Fruit fly (Drosophila melanogaster) whole organism, embryonic: ENCODE data around the gene et.

Experiments used
- Asciz ChIP-seq: fragments of 200-800 bp; sonication (Bioruptor generic); optimal IDR thresholded peaks from 2 replicates; lab custom pipeline; 2017; ENCODE audit warnings: missing biosample characterization, mild to moderate bottlenecking, missing genetic modification characterization, missing genetic modification reagents
- Atf6 ChIP-seq: fragments of 200-800 bp; sonication (Bioruptor generic); IDR thresholded peaks from 2 replicates; pipeline ENCODE4 v1.3.6; 2022; ENCODE audit warnings: missing biosample characterization, missing genetic modification characterization
- CG11085 ChIP-seq: fragments of 200-800 bp; sonication (Bioruptor generic); IDR thresholded peaks from 2 replicates; pipeline ENCODE4 v1.3.6; 2022; ENCODE audit warnings: missing biosample characterization, missing genetic modification characterization
- D ChIP-seq, 2 experiments: fragments of 200-800 bp in 1 of 2; fragments of >200 bp in 1 of 2; sonication (Bioruptor generic) in 1 of 2; optimal IDR thresholded peaks; 2 replicates in 1 of 2; 3 replicates in 1 of 2; lab custom pipeline; 2017; ENCODE audit warnings: mild to moderate bottlenecking in 1 of 2, missing biosample characterization in 1 of 2, missing genetic modification characterization in 1 of 2, missing genetic modification reagents in 1 of 2
- Drgx ChIP-seq: fragments of 200-800 bp; sonication (Bioruptor generic); IDR thresholded peaks from 2 replicates; pipeline ENCODE4 v1.3.6; 2022; ENCODE audit warnings: missing biosample characterization, missing genetic modification characterization
- Eip74EF ChIP-seq, 2 experiments: fragments of 200-800 bp in 1 of 2; fragments of >200 bp in 1 of 2; sonication (Bioruptor generic) in 1 of 2; optimal IDR thresholded peaks; 2 replicates each; lab custom pipeline; 2017 to 2019; ENCODE audit warnings: missing biosample characterization in 2 of 2, missing genetic modification characterization in 2 of 2, mild to moderate bottlenecking in 1 of 2, moderate library complexity in 1 of 2
- Med ChIP-seq: fragments of 200-800 bp; sonication (Bioruptor generic); peaks from one replicate; lab custom pipeline; 2016; ENCODE audit warnings: missing biosample characterization, missing genetic modification characterization, mild to moderate bottlenecking, inconsistent platforms, moderate library complexity
- cg ChIP-seq: fragments of 200-800 bp; sonication (Bioruptor generic); optimal IDR thresholded peaks from 3 replicates; lab custom pipeline; 2019; ENCODE audit warnings: missing biosample characterization, mild to moderate bottlenecking, missing genetic modification characterization, moderate library complexity
- disco-r ChIP-seq: fragments of 200-800 bp; sonication (Bioruptor generic); optimal IDR thresholded peaks from 2 replicates; lab custom pipeline; 2016; ENCODE audit warnings: missing biosample characterization, missing genetic modification characterization
- dysf ChIP-seq: fragments of 200-800 bp; sonication (Bioruptor generic); IDR thresholded peaks from 3 replicates; pipeline ENCODE4 v1.3.6; 2022; ENCODE audit warnings: missing biosample characterization, missing genetic modification characterization
- psq ChIP-seq: fragments of 200-800 bp; sonication (Bioruptor generic); optimal IDR thresholded peaks from 2 replicates; lab custom pipeline; 2017; ENCODE audit warnings: missing biosample characterization, missing genetic modification characterization
- wor ChIP-seq: fragments of 200-800 bp; sonication (Bioruptor generic); IDR thresholded peaks from 2 replicates; pipeline ENCODE4 v1.3.6; 2022; ENCODE audit warnings: missing biosample characterization, missing genetic modification characterization

DNA sequence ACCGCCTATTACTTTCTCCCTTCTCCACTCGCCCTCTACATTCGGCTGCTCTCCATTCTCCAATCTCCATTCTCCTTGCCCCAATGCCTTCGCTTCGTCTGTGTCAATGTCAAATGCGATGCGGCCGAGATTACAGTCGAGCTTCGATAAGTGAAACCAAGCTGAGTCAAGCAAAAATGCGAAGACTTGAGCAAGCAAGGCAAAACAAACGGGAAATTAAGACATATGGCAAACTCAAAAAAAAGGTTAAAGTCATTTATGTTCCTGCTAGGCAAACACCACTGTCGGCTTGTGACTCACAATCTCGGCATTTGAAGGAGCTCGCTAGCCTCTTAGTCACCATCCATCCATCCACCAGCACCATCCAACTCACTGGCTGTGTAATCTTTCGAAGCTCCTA is 7.3 kb downstream of the et start:
- TF ChIP-seq dysf (GFP tag; lab: Robert Waterston, UW) (peak; percentile 95), wor (GFP tag; lab: Robert Waterston, UW) (peak; percentile 89), Med (GFP tag; lab: Kevin White, UChicago) (peak; percentile 100), Drgx (peak; percentile 96), CG11085 (GFP tag; lab: Robert Waterston, UW) (peak; percentile 83), Atf6 (GFP tag; lab: Robert Waterston, UW) (peak; percentile 94), D (optimal IDR thresholded peaks at IDR 0.05; lab: Kevin White, UChicago) (no peak), D (GFP tag; optimal IDR thresholded peaks at IDR 0.05; lab: Kevin White, UChicago) (peak; percentile 90), Eip74EF (GFP tag; optimal IDR thresholded peaks at IDR 0.05; lab: Kevin White, UChicago) (peak in 1 of 2 experiments; percentile 91), cg (GFP tag; lab: Kevin White, UChicago) (no peak), Asciz (GFP tag; lab: Kevin White, UChicago) (peak; percentile 77), psq (GFP tag; lab: Kevin White, UChicago) (peak; percentile 80), disco-r (GFP tag; lab: Kevin White, UChicago) (peak; percentile 96)
